Fruit fly (Drosophila melanogaster): ENCODE measurements around the gene Cpr97Eb.

Gene Cpr97Eb

DNA sequence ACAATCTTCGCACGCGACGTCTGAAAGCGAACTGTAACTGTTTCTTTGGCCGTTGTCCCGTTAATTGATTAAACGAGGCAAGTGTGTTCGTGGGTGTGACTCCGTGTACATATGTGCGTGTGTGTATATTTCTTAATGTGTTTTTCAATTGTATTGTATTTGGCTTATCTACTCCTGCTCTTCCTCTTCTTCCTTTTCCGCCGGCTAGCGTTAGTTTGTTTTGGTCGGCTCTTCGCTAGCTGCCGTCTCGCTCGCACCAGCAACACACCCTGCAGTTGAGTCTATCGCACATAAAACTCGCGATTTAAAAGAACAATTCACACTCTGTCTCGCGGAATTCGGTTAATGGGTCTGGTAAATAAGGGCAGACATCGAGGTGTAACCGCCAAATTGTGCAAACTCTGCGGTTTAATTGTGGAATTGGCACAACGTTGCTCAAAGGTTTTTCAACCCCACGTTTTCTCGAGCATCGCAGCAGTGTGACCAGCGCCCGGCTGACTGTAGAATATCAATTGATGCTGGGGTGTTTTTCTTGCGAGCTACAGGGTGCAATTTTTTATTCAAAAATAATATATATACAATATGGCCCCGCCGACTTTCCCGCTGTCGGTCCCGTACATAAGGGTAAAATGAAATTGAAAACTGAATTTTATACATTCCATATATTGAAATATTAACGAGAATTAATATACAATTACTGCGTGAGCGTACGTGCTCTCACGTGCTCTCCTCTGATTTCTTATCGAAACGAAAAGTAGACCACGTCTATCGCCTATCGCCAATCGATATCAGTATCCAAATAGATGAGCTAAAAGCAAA is 21.1 kb upstream of the Cpr97Eb start, which contains the start of the genes gb and CG5815 (continued):
- TF ChIP-seq ab (GFP tag; optimal IDR thresholded peaks at IDR 0.05) (peak; percentile 51), D19B (GFP tag; optimal IDR thresholded peaks at IDR 0.05) (peak; percentile 82), CG6272 (GFP tag; IDR thresholded peaks at IDR 0.05) (peak; percentile 85), crol (GFP tag; IDR thresholded peaks at IDR 0.05) (no peak), Sry-δ (GFP tag; optimal IDR thresholded peaks at IDR 0.05) (peak; percentile 72), odd (GFP tag; optimal IDR thresholded peaks at IDR 0.05) (peak; percentile 74), CG3065 (GFP tag; optimal IDR thresholded peaks at IDR 0.05) (peak; percentile 67), ewg (GFP tag; optimal IDR thresholded peaks at IDR 0.05) (peak; percentile 85), bbx (GFP tag; IDR thresholded peaks at IDR 0.05; ENCODE audit: partially characterized antibody) (peak; percentile 85), dm (GFP tag; optimal IDR thresholded peaks at IDR 0.05) (peak; percentile 85), Usf (GFP tag; optimal IDR thresholded peaks at IDR 0.05) (peak; percentile 89), sisA (GFP tag; IDR thresholded peaks at IDR 0.05) (peak; percentile 88), pzg (GFP tag; optimal IDR thresholded peaks at IDR 0.05) (peak; percentile 60), CG8290 (GFP tag; optimal IDR thresholded peaks at IDR 0.05) (peak; percentile 90), CG8290 (tag; optimal IDR thresholded peaks at IDR 0.05) (peak in 1 of 2 experiments; percentile 84), chif (GFP tag; optimal IDR thresholded peaks at IDR 0.05) (peak; percentile 78 to 84), vvl (GFP tag; IDR thresholded peaks at IDR 0.05) (peak; percentile 93), Xbp1 (GFP tag; optimal IDR thresholded peaks at IDR 0.05) (peak; percentile 94), Atf3 (GFP tag; optimal IDR thresholded peaks at IDR 0.05) (peak; percentile 67), nerfin-1 (tag; optimal IDR thresholded peaks at IDR 0.05) (peak; percentile 79), CG15479 (GFP tag; optimal IDR thresholded peaks at IDR 0.05) (peak; percentile 88), ase (GFP tag; IDR thresholded peaks at IDR 0.05) (peak; percentile 84), jumu (GFP tag; optimal IDR thresholded peaks at IDR 0.05) (peak; percentile 61), CG6813 (GFP tag; optimal IDR thresholded peaks at IDR 0.05) (peak; percentile 76), Jarid2 (GFP tag; optimal IDR thresholded peaks at IDR 0.05) (peak; percentile 70), aop (GFP tag; IDR thresholded peaks at IDR 0.05) (0 out of 2 replicates have a peak, but pooled peaks have one; percentile 40), CG9437 (GFP tag; optimal IDR thresholded peaks at IDR 0.05) (peak; percentile 75), ac (GFP tag; optimal IDR thresholded peaks at IDR 0.05) (peak; percentile 52), gsb-n (tag; optimal IDR thresholded peaks at IDR 0.05) (no peak), CG31365 (tag; optimal IDR thresholded peaks at IDR 0.05) (peak; percentile 17), wek (GFP tag; optimal IDR thresholded peaks at IDR 0.05) (no peak), CG34376 (GFP tag; optimal IDR thresholded peaks at IDR 0.05) (peak; percentile 83), lab (GFP tag; optimal IDR thresholded peaks at IDR 0.05) (peak; percentile 95), lola (GFP tag; optimal IDR thresholded peaks at IDR 0.05) (peak in 1 of 3 experiments; percentile 84), Dip2 (GFP tag; IDR thresholded peaks at IDR 0.05) (no peak; the same call in 1 of the 2 replicates), usp (GFP tag; optimal IDR thresholded peaks at IDR 0.05) (no peak), Sin3A (optimal IDR thresholded peaks at IDR 0.05) (peak; percentile 82), CG12659 (GFP tag; optimal IDR thresholded peaks at IDR 0.05) (peak; percentile 96), CG8281 (tag; optimal IDR thresholded peaks at IDR 0.05) (peak; percentile 66), fd64A (GFP tag; optimal IDR thresholded peaks at IDR 0.05) (no peak), CG17802 (tag; optimal IDR thresholded peaks at IDR 0.05) (peak; percentile 75), CG9215 (GFP tag; IDR thresholded peaks at IDR 0.05) (peak; percentile 89), stwl (tag; optimal IDR thresholded peaks at IDR 0.05) (peak; percentile 84), CG7839 (tag; optimal IDR thresholded peaks at IDR 0.05) (peak; percentile 88), Fer1 (GFP tag; optimal IDR thresholded peaks at IDR 0.05) (peak; percentile 92), Kr (GFP tag; optimal IDR thresholded peaks at IDR 0.05) (no peak), CG12744 (GFP tag; optimal IDR thresholded peaks at IDR 0.05) (peak; percentile 75), ato (GFP tag; IDR thresholded peaks at IDR 0.05; ENCODE audit: partially characterized antibody) (peak; percentile 86), dati (GFP tag; IDR thresholded peaks at IDR 0.05) (no peak; the same call in 1 of the 2 replicates)
